Worm (Caenorhabditis elegans) whole organism, late embryonic: Measurements from ENCODE around the gene smg-6.
A peak's percentile ranks its signal among the peaks of the same experiment; 100 is the strongest.
"Not testable (repeated sequence)": the region's sequence is repeated elsewhere in the genome, so short reads cannot be mapped to it uniquely, and the experiment has no call there.

Experiments
- F13H6.1 ChIP-seq: sonication (generic microtip); optimal IDR thresholded peaks from 2 replicates; lab custom pipeline; 2016; ENCODE audit warnings: missing genetic modification characterization, missing compliant biosample characterization
- T23F11.4 ChIP-seq: fragments of 200-800 bp; sonication (Bioruptor generic); optimal IDR thresholded peaks from 2 replicates; lab custom pipeline; 2018; ENCODE audit warnings: mild to moderate bottlenecking, missing genetic modification characterization, missing compliant biosample characterization
- Y22D7AL.16 ChIP-seq: sonication (generic microtip); optimal IDR thresholded peaks from 2 replicates; lab custom pipeline; 2016; ENCODE audit warnings: missing genetic modification characterization, missing compliant biosample characterization
- ama-1 ChIP-seq: fragments of 150-350 bp; optimal IDR thresholded peaks from 2 replicates; lab custom pipeline; 2014
- ceh-14 ChIP-seq: sonication (generic microtip); optimal IDR thresholded peaks from 2 replicates; lab custom pipeline; 2016; ENCODE audit warnings: missing genotype, missing genetic modification characterization, missing compliant biosample characterization
- ceh-22 ChIP-seq: sonication (generic microtip); optimal IDR thresholded peaks from 2 replicates; lab custom pipeline; 2017; ENCODE audit warnings: missing biosample characterization, missing genetic modification characterization
- ceh-24 ChIP-seq: sonication (generic microtip); optimal IDR thresholded peaks from 2 replicates; lab custom pipeline; 2016; ENCODE audit warnings: mild to moderate bottlenecking, missing genetic modification characterization, missing compliant biosample characterization
- ceh-45 ChIP-seq: fragments of 200-800 bp; sonication (Bioruptor generic); IDR thresholded peaks from 2 replicates; pipeline ENCODE4 v1.3.6; 2022; ENCODE audit warnings: missing genetic modification reagents, missing genetic modification characterization, missing compliant biosample characterization
- ceh-48 ChIP-seq: sonication (generic microtip); optimal IDR thresholded peaks from 2 replicates; lab custom pipeline; 2016; ENCODE audit warnings: missing genetic modification characterization, inconsistent platforms, missing compliant biosample characterization
- che-1 ChIP-seq: sonication (generic microtip); optimal IDR thresholded peaks from 2 replicates; lab custom pipeline; 2016; ENCODE audit warnings: mild to moderate bottlenecking, missing genetic modification characterization, missing compliant biosample characterization
- dmd-4 ChIP-seq: sonication (generic microtip); optimal IDR thresholded peaks from 2 replicates; lab custom pipeline; 2016; ENCODE audit warnings: borderline replicate concordance, missing genetic modification characterization, missing compliant biosample characterization
- dve-1 ChIP-seq: sonication (generic microtip); optimal IDR thresholded peaks from 2 replicates; lab custom pipeline; 2017; ENCODE audit warnings: antibody characterized with exemption, mild to moderate bottlenecking, missing genetic modification characterization, missing compliant biosample characterization
- elt-4 ChIP-seq: sonication (generic microtip); optimal IDR thresholded peaks from 2 replicates; lab custom pipeline; 2016; ENCODE audit warnings: missing genetic modification characterization, missing compliant biosample characterization
- fax-1 ChIP-seq: sonication (generic microtip); optimal IDR thresholded peaks from 2 replicates; lab custom pipeline; 2016; ENCODE audit warnings: missing genotype, missing genetic modification characterization, missing compliant biosample characterization
- fkh-6 ChIP-seq: sonication (generic microtip); optimal IDR thresholded peaks from 2 replicates; lab custom pipeline; 2016; ENCODE audit warnings: missing genetic modification characterization, missing compliant biosample characterization
- hlh-6 ChIP-seq: sonication (generic microtip); optimal IDR thresholded peaks from 2 replicates; lab custom pipeline; 2016; ENCODE audit warnings: missing genotype, missing genetic modification characterization, missing compliant biosample characterization
- madf-2 ChIP-seq: sonication (generic microtip); optimal IDR thresholded peaks from 2 replicates; lab custom pipeline; 2017; ENCODE audit warnings: missing genetic modification characterization, missing compliant biosample characterization
- nfya-1 ChIP-seq: sonication (generic microtip); optimal IDR thresholded peaks from 2 replicates; lab custom pipeline; 2017; ENCODE audit warnings: missing genetic modification characterization, mild to moderate bottlenecking, missing compliant biosample characterization, antibody characterized with exemption, moderate library complexity
- nhr-11 ChIP-seq: fragments of 150-350 bp; optimal IDR thresholded peaks from 2 replicates; lab custom pipeline; 2014; ENCODE audit warnings: missing biosample characterization, missing genetic modification characterization
- nhr-232 ChIP-seq: sonication (generic microtip); optimal IDR thresholded peaks from 2 replicates; lab custom pipeline; 2016; ENCODE audit warnings: missing genetic modification characterization, missing compliant biosample characterization
- pag-3 ChIP-seq: sonication (generic microtip); optimal IDR thresholded peaks from 2 replicates; lab custom pipeline; 2016; ENCODE audit warnings: missing compliant biosample characterization, missing genetic modification characterization, borderline replicate concordance
- pat-9 ChIP-seq: fragments of 200-800 bp; sonication (Bioruptor generic); optimal IDR thresholded peaks from 2 replicates; lab custom pipeline; 2018; ENCODE audit warnings: mild to moderate bottlenecking, missing genetic modification characterization, moderate library complexity, missing compliant biosample characterization
- rnt-1 ChIP-seq: sonication (generic microtip); optimal IDR thresholded peaks from 2 replicates; lab custom pipeline; 2016; ENCODE audit warnings: missing genetic modification characterization, missing compliant biosample characterization
- sdc-2 ChIP-seq: sonication (generic microtip); optimal IDR thresholded peaks from 2 replicates; lab custom pipeline; 2016; ENCODE audit warnings: missing genotype, missing genetic modification characterization, missing compliant biosample characterization
- syd-9 ChIP-seq: sonication (generic microtip); optimal IDR thresholded peaks from 2 replicates; lab custom pipeline; 2016; ENCODE audit warnings: mild to moderate bottlenecking, missing genetic modification characterization, moderate library complexity, missing compliant biosample characterization
- ttx-3 ChIP-seq: sonication (generic microtip); optimal IDR thresholded peaks from 2 replicates; lab custom pipeline; 2016; ENCODE audit warnings: missing genetic modification reagents, missing genetic modification characterization, missing compliant biosample characterization
- ztf-16 ChIP-seq: sonication (generic microtip); optimal IDR thresholded peaks from 2 replicates; lab custom pipeline; 2017; ENCODE audit warnings: missing genetic modification characterization, missing compliant biosample characterization

The smg-6 gene

ce11 chrIII:2435373-2435772 lies 38.3 kb upstream of the smg-6 start, which contains the start of gene W04B5.6:
Gene W04B5.6 (minus strand): TSS chrIII:2435473.
- TF ChIP-seq elt-4; pag-3 (tag; lab: Kevin White, UChicago); Y22D7AL.16 (tag; lab: Kevin White, UChicago): not testable (repeated sequence)

DNA sequence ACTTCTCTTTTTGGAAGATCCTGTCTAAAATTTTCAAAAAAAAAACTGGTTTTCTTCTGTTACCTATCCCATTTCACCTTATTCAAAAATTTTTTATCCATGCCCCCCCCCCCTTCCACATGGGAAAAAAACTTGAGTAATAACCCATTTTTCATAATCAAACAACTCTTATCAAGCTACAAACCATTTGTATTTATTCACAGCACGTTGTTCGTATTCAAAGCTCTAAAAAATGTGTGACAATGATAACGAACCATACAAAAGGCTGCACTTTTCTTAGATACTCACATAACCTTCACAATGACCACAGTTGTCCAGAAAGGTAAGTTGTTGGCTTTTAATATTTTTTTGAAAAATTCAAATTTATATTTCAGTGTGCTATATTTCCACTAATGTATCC lies 37.8 kb upstream of the smg-6 start, which contains the start of gene E02H9.6:
TSS of gene E02H9.6 (plus strand) at position 301 of the 400 bp plus-strand sequence.
- TF ChIP-seq ceh-24; ttx-3 (tag; lab: Kevin White, UChicago); che-1: not testable (repeated sequence)

- TF ChIP-seq pat-9 (tag; lab: Kevin White, UChicago) (no peak), nhr-232 (tag; lab: Kevin White, UChicago) (no peak), nfya-1 (tag; lab: Kevin White, UChicago) (no peak), T23F11.4 (GFP tag; lab: Kevin White, UChicago) (no peak), ceh-48 (peak; percentile 89)
These were observed 35.1 kb upstream of the smg-6 start, which contains the start of gene E02H9.13 for ce11 chrIII:2438543-2438942. Gene E02H9.13 (minus strand): TSS chrIII:2438741.

DNA sequence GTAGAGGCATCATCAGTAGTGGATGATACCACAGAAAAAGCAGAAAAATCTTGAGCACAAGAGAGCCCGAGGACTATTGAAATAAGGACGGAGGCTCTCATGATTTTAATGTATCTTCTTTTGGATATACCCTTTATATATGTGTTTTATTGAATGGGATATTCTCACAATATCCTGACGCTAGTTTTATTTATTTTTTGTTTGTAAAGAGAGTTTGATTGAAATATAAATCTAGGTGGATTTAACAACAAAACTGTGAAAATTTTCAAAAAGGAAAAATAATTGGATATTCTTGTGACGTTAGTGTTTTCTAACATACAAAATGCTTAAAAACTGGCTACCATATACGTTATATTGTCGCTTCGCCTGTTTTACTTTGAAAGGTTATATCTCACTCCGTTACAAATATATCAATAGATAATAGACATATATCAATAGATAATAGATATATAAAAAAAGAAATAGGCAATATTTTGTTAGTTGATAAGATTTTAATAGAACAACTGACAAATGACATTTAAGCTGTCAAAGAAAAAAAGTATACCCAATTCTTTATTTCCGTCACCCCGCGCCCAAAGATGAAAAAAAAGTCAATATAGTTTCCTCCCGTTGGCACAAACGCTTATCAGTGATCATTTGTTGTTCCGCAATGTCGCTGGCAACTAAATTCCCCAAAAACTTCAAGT lies 27.9 kb upstream of the smg-6 start, which contains the start of the genes E02H9.7 and klo-2:
TSS of gene E02H9.7 (minus strand) at position 101 of the 686 bp plus-strand sequence.
TSS of gene klo-2 (plus strand) at position 636 of the 686 bp plus-strand sequence.
- TF ChIP-seq ceh-22 (tag; lab: Kevin White, UChicago) = no peak
- TF ChIP-seq fkh-6 (tag; lab: Kevin White, UChicago) = no peak
- TF ChIP-seq ceh-14 = no peak
- no peak for TF ChIP-seq nfya-1 (tag; lab: Kevin White, UChicago)
- no peak for TF ChIP-seq madf-2
- no peak for TF ChIP-seq F13H6.1 (tag; lab: Kevin White, UChicago)
- no peak for TF ChIP-seq ceh-45 (GFP tag; lab: Robert Waterston, UW)
- TF ChIP-seq rnt-1 = no peak
- no peak for TF ChIP-seq sdc-2 (tag; lab: Kevin White, UChicago)

DNA sequence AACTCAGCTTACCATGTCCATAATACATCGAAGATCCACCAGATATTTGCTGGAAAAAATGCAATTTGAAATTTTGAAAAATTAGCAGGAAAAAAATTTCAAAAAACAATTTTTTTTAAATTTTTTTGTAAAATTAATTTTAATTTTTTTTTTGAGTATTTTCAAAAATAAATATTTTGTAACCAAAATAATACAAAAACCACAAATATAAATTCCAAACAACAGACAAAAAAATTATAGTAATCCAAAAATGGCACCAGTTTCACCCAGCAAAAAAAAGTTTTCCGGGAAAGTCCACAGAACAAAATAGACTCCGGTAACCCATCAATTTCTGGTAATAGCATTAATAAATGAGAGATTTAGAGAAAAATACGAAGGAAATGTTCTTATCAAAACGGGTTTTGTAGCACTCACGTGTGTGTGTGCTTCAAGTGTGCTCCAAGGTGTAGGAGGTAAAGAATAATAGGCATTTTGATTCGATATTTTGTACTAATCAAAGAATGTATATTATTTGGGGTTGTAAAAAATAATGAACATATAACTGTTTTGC lies 18.8 kb upstream of the smg-6 start, which contains the start of gene nhr-121:
TSS of gene nhr-121 (minus strand) at position 51 of the 550 bp plus-strand sequence.
- TF ChIP-seq ztf-16 (no peak), dmd-4 (tag; lab: Kevin White, UChicago) (no peak), syd-9 (tag; lab: Kevin White, UChicago) (no peak), ceh-22 (tag; lab: Kevin White, UChicago) (no peak), ceh-48 (no peak), ama-1 (no peak), fax-1 (tag; lab: Kevin White, UChicago) (no peak), nhr-11 (tag; lab: Kevin White, UChicago) (no peak)

- peak; percentile 26 for TF ChIP-seq dve-1 (tag; lab: Kevin White, UChicago)
- peak; percentile 30 for TF ChIP-seq sdc-2 (tag; lab: Kevin White, UChicago)
- TF ChIP-seq hlh-6 (tag; lab: Kevin White, UChicago) = peak; percentile 15
- peak; percentile 16 for TF ChIP-seq syd-9 (tag; lab: Kevin White, UChicago)
These were observed 18.2 kb upstream of the smg-6 start for ce11 chrIII:2455456-2455855.

DNA sequence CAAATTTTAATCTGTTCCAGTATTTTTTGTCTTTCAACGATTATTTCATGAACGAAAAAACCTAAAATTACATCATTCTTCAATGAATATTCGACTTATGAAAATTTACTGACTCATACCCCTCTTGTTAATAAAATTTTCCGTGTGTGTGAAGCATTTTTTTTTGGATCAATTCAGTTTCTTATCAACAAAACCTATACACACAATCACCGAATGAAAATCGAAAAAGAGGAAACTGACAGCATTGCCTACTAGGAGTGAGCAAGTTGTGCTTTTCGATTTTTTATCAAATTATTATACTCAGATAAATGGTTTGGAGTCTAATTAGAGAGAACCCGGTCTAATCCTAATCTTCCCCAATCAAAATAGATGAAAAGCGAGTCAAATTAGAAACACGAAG lies 14.9 kb upstream of the smg-6 start, which contains the start of gene E02H9.3:
TSS of gene E02H9.3 (plus strand) at position 301 of the 400 bp plus-strand sequence.
- TF ChIP-seq syd-9 (tag; lab: Kevin White, UChicago); ceh-22 (tag; lab: Kevin White, UChicago); ztf-16: not testable (repeated sequence)
- TF ChIP-seq, all 69 proteins: peak for 0; not testable (repeated sequence) for 69
